Fruit fly (Drosophila melanogaster) whole organism, prepupa: ENCODE results near the gene CG12229.

Experiments
- Blimp-1 ChIP-seq: fragments of 200-800 bp; sonication (Bioruptor generic); optimal IDR thresholded peaks from 3 replicates; lab custom pipeline; 2017; ENCODE audit warnings: missing biosample characterization, missing genetic modification characterization, mild to moderate bottlenecking, moderate library complexity, missing genetic modification reagents
- CG11294 ChIP-seq: fragments of 200-800 bp; sonication (Bioruptor generic); IDR thresholded peaks from 2 replicates; pipeline ENCODE4 v1.3.6; 2022; ENCODE audit warnings: missing biosample characterization, missing genetic modification characterization
- CG11902 ChIP-seq: fragments of 200-800 bp; sonication (Bioruptor generic); optimal IDR thresholded peaks from 3 replicates; lab custom pipeline; 2016; ENCODE audit warnings: missing biosample characterization, missing genetic modification characterization
- CG1621 ChIP-seq: fragments of 200-800 bp; sonication (Bioruptor generic); optimal IDR thresholded peaks from 3 replicates; lab custom pipeline; 2018; ENCODE audit warnings: missing biosample characterization, mild to moderate bottlenecking, missing genetic modification characterization
- CG16779 ChIP-seq: fragments of 200-800 bp; sonication (Bioruptor generic); optimal IDR thresholded peaks from 3 replicates; lab custom pipeline; 2017; ENCODE audit warnings: missing biosample characterization, mild to moderate bottlenecking, missing genetic modification characterization
- CG4318 ChIP-seq: fragments of 200-800 bp; sonication (Bioruptor generic); optimal IDR thresholded peaks from 3 replicates; lab custom pipeline; 2017; ENCODE audit warnings: missing biosample characterization, mild to moderate bottlenecking, missing genetic modification characterization
- CG6163 ChIP-seq: fragments of 200-800 bp; sonication (Bioruptor generic); IDR thresholded peaks from 3 replicates; pipeline ENCODE4 v1.3.6; 2022; ENCODE audit warnings: missing biosample characterization, missing genetic modification characterization
- CG6792 ChIP-seq: fragments of 200-800 bp; sonication (Bioruptor generic); optimal IDR thresholded peaks from 3 replicates; lab custom pipeline; 2016; ENCODE audit warnings: missing biosample characterization, missing genetic modification characterization
- CG6854 ChIP-seq: fragments of 200-800 bp; sonication (Bioruptor generic); optimal IDR thresholded peaks from 2 replicates; lab custom pipeline; 2017; ENCODE audit warnings: missing biosample characterization, mild to moderate bottlenecking, missing genetic modification characterization
- CG8632 ChIP-seq: fragments of 200-800 bp; sonication (Bioruptor generic); optimal IDR thresholded peaks from 3 replicates; lab custom pipeline; 2016; ENCODE audit warnings: missing biosample characterization, missing genetic modification characterization
- CG9139 ChIP-seq: fragments of 200-800 bp; sonication (Bioruptor generic); optimal IDR thresholded peaks from 3 replicates; lab custom pipeline; 2017; ENCODE audit warnings: missing biosample characterization, mild to moderate bottlenecking, missing genetic modification characterization
- Eip78C ChIP-seq: fragments of 200-800 bp; sonication (Bioruptor generic); peaks from one replicate; lab custom pipeline; 2016; ENCODE audit warnings: missing biosample characterization, missing genetic modification characterization
- Hr4 ChIP-seq: fragments of 200-800 bp; sonication (Bioruptor generic); optimal IDR thresholded peaks from 3 replicates; lab custom pipeline; 2016; ENCODE audit warnings: missing biosample characterization, missing genetic modification characterization
- Lpt ChIP-seq: fragments of 200-800 bp; sonication (Bioruptor generic); optimal IDR thresholded peaks from 3 replicates; lab custom pipeline; 2016; ENCODE audit warnings: missing biosample characterization, missing genetic modification characterization
- Met ChIP-seq: fragments of 200-800 bp; sonication (Bioruptor generic); optimal IDR thresholded peaks from 3 replicates; lab custom pipeline; 2016; ENCODE audit warnings: missing biosample characterization, missing genetic modification characterization
- Smox ChIP-seq: fragments of 200-800 bp; sonication (Bioruptor generic); optimal IDR thresholded peaks from 3 replicates; lab custom pipeline; 2016; ENCODE audit warnings: missing biosample characterization, missing genetic modification characterization
- Sox102F ChIP-seq: fragments of 200-800 bp; sonication (Bioruptor generic); optimal IDR thresholded peaks from 2 replicates; lab custom pipeline; 2016; ENCODE audit warnings: missing biosample characterization, mild to moderate bottlenecking, missing genetic modification characterization
- Sox14 ChIP-seq: fragments of 200-800 bp; sonication (Bioruptor generic); optimal IDR thresholded peaks from 3 replicates; lab custom pipeline; 2016; ENCODE audit warnings: missing biosample characterization, missing genetic modification characterization
- acj6 ChIP-seq: fragments of 200-800 bp; sonication (Bioruptor generic); optimal IDR thresholded peaks from 3 replicates; lab custom pipeline; 2016; ENCODE audit warnings: missing biosample characterization, missing genetic modification characterization
- eg ChIP-seq: fragments of 200-800 bp; sonication (Bioruptor generic); IDR thresholded peaks from 3 replicates; pipeline ENCODE4 v1.3.6; 2022; ENCODE audit warnings: missing biosample characterization, missing genetic modification characterization
- fd59A ChIP-seq: fragments of 200-800 bp; sonication (Bioruptor generic); optimal IDR thresholded peaks from 2 replicates; lab custom pipeline; 2017; ENCODE audit warnings: missing biosample characterization, mild to moderate bottlenecking, missing genetic modification characterization, missing genetic modification reagents
- fd85E ChIP-seq: fragments of 200-800 bp; sonication (Bioruptor generic); optimal IDR thresholded peaks from 3 replicates; lab custom pipeline; 2016; ENCODE audit warnings: missing biosample characterization, missing genetic modification characterization
- fkh ChIP-seq: fragments of 200-800 bp; sonication (Bioruptor generic); optimal IDR thresholded peaks from 3 replicates; lab custom pipeline; 2017; ENCODE audit warnings: missing biosample characterization, mild to moderate bottlenecking, missing genetic modification characterization, moderate library complexity
- lz ChIP-seq: fragments of 200-800 bp; sonication (Bioruptor generic); optimal IDR thresholded peaks from 3 replicates; lab custom pipeline; 2016; ENCODE audit warnings: missing biosample characterization, missing genetic modification characterization
- salr ChIP-seq, 2 experiments: fragments of 200-800 bp; sonication (Bioruptor generic); optimal IDR thresholded peaks; 3 replicates each; lab custom pipeline; 2016 to 2018; ENCODE audit warnings: missing biosample characterization in 2 of 2, missing genetic modification characterization in 2 of 2, mild to moderate bottlenecking in 1 of 2
- spab ChIP-seq: fragments of 200-800 bp; sonication (Bioruptor generic); optimal IDR thresholded peaks from 2 replicates; lab custom pipeline; 2017; ENCODE audit warnings: missing biosample characterization, mild to moderate bottlenecking, missing genetic modification characterization, missing genetic modification reagents
- topi ChIP-seq: fragments of 200-800 bp; sonication (Bioruptor generic); optimal IDR thresholded peaks from 3 replicates; lab custom pipeline; 2016; ENCODE audit warnings: missing biosample characterization, missing genetic modification characterization
- vri ChIP-seq: fragments of 200-800 bp; sonication (Bioruptor generic); optimal IDR thresholded peaks from 3 replicates; lab custom pipeline; 2016; ENCODE audit warnings: missing biosample characterization, mild to moderate bottlenecking, missing genetic modification characterization

CG12229 gene

DNA sequence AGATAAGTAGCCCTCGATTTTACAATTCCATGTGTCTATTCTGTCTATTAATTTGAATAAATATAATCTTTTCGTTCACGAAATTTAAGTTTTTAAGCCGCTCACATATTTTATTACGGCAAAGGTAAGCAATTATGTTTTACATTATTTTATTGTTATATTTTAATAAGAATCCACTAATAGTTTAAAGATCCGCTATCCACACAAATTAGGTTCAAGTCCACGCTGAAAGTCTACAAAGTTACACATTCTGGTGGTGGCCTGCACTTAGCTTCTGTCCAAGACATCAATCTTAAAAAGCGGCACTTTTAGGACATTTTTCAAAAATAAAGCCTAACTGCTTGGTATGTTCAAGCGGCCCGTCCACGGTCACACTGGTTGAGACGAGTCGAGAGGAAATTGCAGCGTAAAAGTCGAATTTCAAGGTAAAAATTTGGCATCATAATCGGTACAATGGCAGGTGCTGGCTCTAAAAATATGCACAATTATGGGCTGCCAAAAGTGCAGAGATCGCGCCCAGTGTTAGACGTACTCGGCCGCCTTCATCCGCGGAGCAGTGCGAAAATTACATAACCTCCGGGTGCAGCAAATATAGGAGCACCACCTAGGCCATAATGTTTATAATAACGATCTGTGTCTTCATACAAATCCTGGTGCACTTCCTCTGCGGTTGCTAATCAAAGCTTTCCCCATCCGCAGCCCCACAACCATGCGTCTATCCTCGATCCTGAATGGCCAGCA is 38.6 kb upstream of the CG12229 start, which contains the start of the genes UQCR-Q and CG46525:
TSS of gene UQCR-Q (plus strand) at position 51 of the 741 bp plus-strand sequence.
TSS of gene CG46525 (plus strand) at position 510 of the 741 bp plus-strand sequence.
- TF ChIP-seq vri (GFP tag; lab: Kevin White, UChicago), result peak; percentile 83
- TF ChIP-seq eg (GFP tag; lab: Robert Waterston, UW), result no peak
- no peak for TF ChIP-seq Sox102F (GFP tag; lab: Kevin White, UChicago)
- TF ChIP-seq Lpt (GFP tag; lab: Kevin White, UChicago), result no peak
- no peak for TF ChIP-seq Eip78C (GFP tag; lab: Kevin White, UChicago)
- no peak for TF ChIP-seq acj6 (GFP tag; lab: Kevin White, UChicago)

DNA sequence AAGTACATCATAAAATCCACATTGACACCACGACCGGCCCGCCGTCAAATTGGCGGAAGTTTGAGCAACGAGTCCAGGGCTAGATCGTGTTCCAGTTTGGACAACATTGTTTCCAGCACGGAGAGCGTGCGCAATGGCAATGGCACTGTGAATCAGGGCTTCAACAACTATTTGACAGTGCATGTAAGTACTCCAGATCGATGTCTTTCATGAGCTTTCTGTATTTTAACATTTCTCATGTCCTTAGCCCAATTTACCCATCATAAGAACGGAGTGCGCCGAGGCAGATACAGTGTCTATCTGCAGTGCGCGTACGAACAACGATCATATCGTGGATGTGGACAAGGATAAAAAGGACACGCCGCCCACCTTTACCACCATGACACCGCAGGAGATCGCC is 37.7 kb upstream of the CG12229 start:
- TF ChIP-seq Sox14, result no peak
- TF ChIP-seq, all 60 proteins: peak for 0

DNA sequence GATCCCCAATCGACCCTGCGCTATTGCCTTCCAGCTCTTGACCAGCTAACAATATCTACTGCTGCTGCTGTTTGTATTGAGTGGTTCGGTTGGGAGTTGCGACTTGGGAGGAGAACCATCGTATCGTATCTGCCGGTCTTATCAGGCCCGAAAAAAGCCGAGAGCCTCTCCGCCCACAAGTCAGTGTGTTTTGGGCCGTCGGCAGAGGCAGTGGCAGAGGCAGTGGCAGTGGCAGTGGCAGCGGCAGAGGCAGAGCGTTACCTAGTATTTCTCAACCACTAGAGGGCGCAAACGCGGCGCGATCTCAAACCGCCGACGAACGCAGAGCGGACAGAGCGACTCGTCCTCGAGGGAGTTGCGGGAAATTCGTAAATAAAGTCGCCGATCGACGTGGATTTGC is 33.9 kb upstream of the CG12229 start, which contains the start of gene SecCl:
TSS of gene SecCl (plus strand) at position 18 of the 400 bp plus-strand sequence.
- 0 out of 3 replicates have a peak, but pooled peaks have one; percentile 16 for TF ChIP-seq eg (GFP tag; lab: Robert Waterston, UW)
- TF ChIP-seq fkh (GFP tag; lab: Kevin White, UChicago), result peak; percentile 12
- no peak for TF ChIP-seq CG16779
- no peak for TF ChIP-seq fd59A (GFP tag; lab: Kevin White, UChicago)
- TF ChIP-seq CG11294, result no peak
- TF ChIP-seq lz (GFP tag; lab: Kevin White, UChicago), result no peak

DNA sequence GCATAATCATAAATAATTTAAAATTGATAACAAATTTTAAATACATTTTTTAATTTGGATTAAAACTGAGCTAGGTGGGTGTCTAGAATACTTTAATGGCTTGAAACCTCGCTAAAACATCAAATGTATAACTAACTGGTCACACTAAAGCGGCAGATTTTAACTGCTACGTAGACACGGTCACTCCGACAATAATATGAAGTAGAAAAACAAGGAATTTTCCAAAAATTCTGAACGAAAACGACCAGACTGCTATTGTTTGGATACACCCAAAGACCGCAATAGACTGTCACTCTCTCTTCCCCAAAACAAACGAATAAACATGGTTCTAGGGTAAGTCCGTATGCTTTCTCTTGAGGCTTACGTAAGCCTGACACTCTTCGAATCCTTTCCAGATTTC is 29.6 kb upstream of the CG12229 start, which contains the start of gene QIL1:
TSS of gene QIL1 (plus strand) at position 142 of the 400 bp plus-strand sequence.
- no peak for TF ChIP-seq CG11294
- no peak for TF ChIP-seq CG6163 (GFP tag; lab: Robert Waterston, UW)
- peak; percentile 55 for TF ChIP-seq Eip78C (GFP tag; lab: Kevin White, UChicago)
- no peak for TF ChIP-seq CG11902
- no peak for TF ChIP-seq CG8632 (GFP tag; lab: Kevin White, UChicago)

DNA sequence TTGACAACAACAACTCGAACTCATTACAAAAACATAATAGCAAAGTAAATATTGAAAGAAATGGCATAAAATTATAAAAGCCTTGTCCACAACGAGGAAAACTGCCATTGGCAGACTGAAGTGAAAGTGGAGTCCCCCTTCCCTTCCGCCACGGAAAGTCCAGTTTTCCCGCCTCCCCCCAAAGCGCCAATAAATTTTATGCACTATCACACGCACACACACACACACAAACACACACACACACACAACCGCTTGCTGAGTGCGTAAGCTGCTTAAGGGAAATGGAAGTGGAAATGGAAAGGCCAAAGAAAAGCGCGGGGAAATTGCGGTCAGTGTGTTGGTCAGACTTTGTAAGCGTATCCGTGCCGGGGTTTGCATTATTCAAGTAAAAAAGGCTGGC is 26.2 kb upstream of the CG12229 start:
- TF ChIP-seq CG6792, result no peak
- no peak for TF ChIP-seq Met (GFP tag; lab: Kevin White, UChicago)
- no peak for TF ChIP-seq CG1621 (tag; lab: Kevin White, UChicago)
- no peak for TF ChIP-seq salr (GFP tag; optimal IDR thresholded peaks at IDR 0.05; lab: Kevin White, UChicago)
- TF ChIP-seq CG9139, result no peak
- TF ChIP-seq fd85E (GFP tag; lab: Kevin White, UChicago), result no peak

DNA sequence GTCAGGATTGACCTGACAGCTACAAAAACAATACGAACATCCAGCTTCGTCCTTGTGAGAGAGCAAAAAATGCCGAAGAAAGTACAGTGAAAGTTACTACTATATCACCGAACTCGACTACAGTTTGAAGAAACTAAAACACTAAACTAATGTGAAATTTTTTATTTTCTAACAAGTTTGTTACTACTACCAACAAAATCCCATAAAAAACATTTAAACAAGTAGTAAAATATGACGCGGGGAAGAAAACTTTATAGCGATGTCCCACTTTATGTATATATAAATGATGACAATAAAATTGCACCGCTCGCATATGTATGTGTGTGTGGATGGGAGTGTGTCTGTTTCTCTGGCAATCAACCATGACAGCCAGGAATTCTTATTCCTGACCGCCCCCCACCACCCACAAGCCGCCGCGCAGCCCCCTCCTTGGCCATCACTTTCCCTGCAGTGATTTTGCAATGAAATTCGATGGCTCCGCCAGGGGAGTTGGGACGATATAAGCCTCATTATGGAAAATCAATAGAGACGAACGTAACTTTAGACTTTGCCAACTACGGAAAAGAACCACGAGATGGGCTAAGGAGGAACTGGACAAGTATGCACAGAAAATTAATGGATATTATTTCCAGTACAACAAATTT is 25.3 kb upstream of the CG12229 start:
- TF ChIP-seq CG11294, result no peak
- no peak for TF ChIP-seq Met (GFP tag; lab: Kevin White, UChicago)
- no peak for TF ChIP-seq CG6163 (GFP tag; lab: Robert Waterston, UW)
- no peak for TF ChIP-seq topi (GFP tag; lab: Kevin White, UChicago)
- no peak for TF ChIP-seq Blimp-1
- TF ChIP-seq CG6854 (GFP tag; lab: Kevin White, UChicago), result no peak
- no peak for TF ChIP-seq Sox102F (GFP tag; lab: Kevin White, UChicago)
- no peak for TF ChIP-seq spab (GFP tag; lab: Kevin White, UChicago)
- no peak for TF ChIP-seq Hr4 (GFP tag; lab: Kevin White, UChicago)
- TF ChIP-seq CG1621 (tag; lab: Kevin White, UChicago), result no peak
- TF ChIP-seq Sox14, result no peak
- no peak for TF ChIP-seq CG4318 (GFP tag; lab: Kevin White, UChicago)
- TF ChIP-seq Smox (GFP tag; lab: Kevin White, UChicago), result no peak
- TF ChIP-seq, all 60 proteins: peak for 0
